Fruit fly (Drosophila melanogaster) whole organism, pupa: Measurements from ENCODE around the gene CG14664.

Source experiments
- CG10348 ChIP-seq: fragments of 200-800 bp; sonication (Bioruptor generic); IDR thresholded peaks from 2 replicates; pipeline ENCODE4 v1.3.6; 2022; ENCODE audit warnings: missing biosample characterization, missing genetic modification characterization
- CG12605 ChIP-seq: fragments of 200-800 bp; sonication (Bioruptor generic); IDR thresholded peaks from 2 replicates; pipeline ENCODE4 v1.3.6; 2022; ENCODE audit warnings: missing biosample characterization, missing genetic modification characterization
- CG13204 ChIP-seq: fragments of 200-800 bp; sonication (Bioruptor generic); optimal IDR thresholded peaks from 2 replicates; lab custom pipeline; 2018; ENCODE audit warnings: missing biosample characterization, mild to moderate bottlenecking, missing genetic modification characterization, moderate library complexity
- CG14655 ChIP-seq: fragments of 200-800 bp; sonication (Bioruptor generic); optimal IDR thresholded peaks from 3 replicates; lab custom pipeline; 2017; ENCODE audit warnings: mild to moderate bottlenecking, missing biosample characterization, missing genetic modification reagents, missing genetic modification characterization
- CG15710 ChIP-seq: fragments of 200-800 bp; sonication (Bioruptor generic); optimal IDR thresholded peaks from 2 replicates; lab custom pipeline; 2018; ENCODE audit warnings: missing biosample characterization, mild to moderate bottlenecking, missing genetic modification characterization, moderate library complexity
- CG17806 ChIP-seq: fragments of 200-800 bp; sonication (Bioruptor generic); optimal IDR thresholded peaks from 2 replicates; lab custom pipeline; 2018; ENCODE audit warnings: missing biosample characterization, mild to moderate bottlenecking, missing genetic modification characterization, moderate library complexity
- CG32121 ChIP-seq: fragments of 200-800 bp; sonication (Bioruptor generic); IDR thresholded peaks from 2 replicates; pipeline ENCODE4 v1.3.6; 2022; ENCODE audit warnings: missing biosample characterization, missing genetic modification characterization
- CG34367 ChIP-seq: fragments of 200-800 bp; sonication (Bioruptor generic); optimal IDR thresholded peaks from 2 replicates; lab custom pipeline; 2018; ENCODE audit warnings: missing biosample characterization, mild to moderate bottlenecking, missing genetic modification characterization
- CG4496 ChIP-seq: fragments of 200-800 bp; sonication (Bioruptor generic); IDR thresholded peaks from 3 replicates; pipeline ENCODE4 v1.3.6; 2022; ENCODE audit warnings: missing biosample characterization, missing genetic modification characterization
- CG8159 ChIP-seq: fragments of 200-800 bp; sonication (Bioruptor generic); optimal IDR thresholded peaks from 3 replicates; lab custom pipeline; 2018; ENCODE audit warnings: missing biosample characterization, mild to moderate bottlenecking, missing genetic modification characterization, moderate library complexity
- CG8301 ChIP-seq: fragments of 200-800 bp; sonication (Bioruptor generic); optimal IDR thresholded peaks from 2 replicates; lab custom pipeline; 2018; ENCODE audit warnings: missing biosample characterization, mild to moderate bottlenecking, missing genetic modification characterization
- CG9948 ChIP-seq: fragments of 200-800 bp; sonication (Bioruptor generic); optimal IDR thresholded peaks from 2 replicates; lab custom pipeline; 2018; ENCODE audit warnings: missing biosample characterization, mild to moderate bottlenecking, missing genetic modification characterization, moderate library complexity
- D1 ChIP-seq: fragments of 200-800 bp; sonication (Bioruptor generic); optimal IDR thresholded peaks from 2 replicates; lab custom pipeline; 2018; ENCODE audit warnings: missing biosample characterization, mild to moderate bottlenecking, missing genetic modification characterization, moderate library complexity
- EcR ChIP-seq: fragments of 200-800 bp; sonication (Bioruptor generic); optimal IDR thresholded peaks from 3 replicates; lab custom pipeline; 2019; ENCODE audit warnings: missing biosample characterization, missing genetic modification characterization, mild to moderate bottlenecking, moderate library complexity, missing genetic modification reagents
- Ets98B ChIP-seq: fragments of 200-800 bp; sonication (Bioruptor generic); IDR thresholded peaks from 2 replicates; pipeline ENCODE4 v1.3.6; 2022; ENCODE audit warnings: missing biosample characterization, missing genetic modification characterization
- Pif1A ChIP-seq: fragments of 200-800 bp; sonication (Bioruptor generic); optimal IDR thresholded peaks from 3 replicates; lab custom pipeline; 2016; ENCODE audit warnings: missing biosample characterization, missing genetic modification characterization
- Pif1B ChIP-seq: fragments of 200-800 bp; sonication (Bioruptor generic); optimal IDR thresholded peaks from 3 replicates; lab custom pipeline; 2016; ENCODE audit warnings: missing biosample characterization, missing genetic modification characterization
- Snoo ChIP-seq: fragments of 200-800 bp; sonication (Bioruptor generic); optimal IDR thresholded peaks from 3 replicates; lab custom pipeline; 2017; ENCODE audit warnings: missing biosample characterization, mild to moderate bottlenecking, missing genetic modification characterization, inconsistent platforms
- fd96Ca ChIP-seq: fragments of 200-800 bp; sonication (Bioruptor generic); IDR thresholded peaks from 3 replicates; pipeline ENCODE4 v1.3.6; 2022; ENCODE audit warnings: missing biosample characterization, missing genetic modification characterization
- gl ChIP-seq: fragments of 200-800 bp; sonication (Bioruptor generic); optimal IDR thresholded peaks from 2 replicates; lab custom pipeline; 2018; ENCODE audit warnings: missing biosample characterization, mild to moderate bottlenecking, missing genetic modification characterization
- rn ChIP-seq: fragments of 200-800 bp; sonication (Bioruptor generic); IDR thresholded peaks from 2 replicates; pipeline ENCODE4 v1.3.6; 2022; ENCODE audit warnings: missing biosample characterization, missing genetic modification characterization

The CG14664 gene

dm6 chr3R:5263311-5264250 lies 39.6 kb downstream of the CG14664 start:
- TF ChIP-seq CG13204 (peak; percentile 44), EcR (GFP tag; lab: Kevin White, UChicago) (peak; percentile 94), gl (tag; lab: Kevin White, UChicago) (no peak), fd96Ca (GFP tag; lab: Robert Waterston, UW) (0 out of 3 replicates have a peak, but pooled peaks have one; percentile 44), CG14655 (GFP tag; lab: Kevin White, UChicago) (peak; percentile 65), Pif1B (GFP tag; lab: Kevin White, UChicago) (peak; percentile 61), CG17806 (tag; lab: Kevin White, UChicago) (peak; percentile 62), D1 (tag; lab: Kevin White, UChicago) (peak; percentile 49), CG8159 (tag; lab: Kevin White, UChicago) (peak; percentile 81), Snoo (tag; lab: Kevin White, UChicago) (peak; percentile 36), CG32121 (GFP tag; lab: Robert Waterston, UW) (0 out of 2 replicates have a peak, but pooled peaks have one; percentile 57), CG10348 (GFP tag; lab: Robert Waterston, UW) (no peak), rn (GFP tag; lab: Robert Waterston, UW) (no peak), Ets98B (no peak), CG34367 (tag; lab: Kevin White, UChicago) (peak; percentile 37), Pif1A (GFP tag; lab: Kevin White, UChicago) (peak; percentile 56), CG9948 (tag; lab: Kevin White, UChicago) (peak; percentile 77), CG15710 (tag; lab: Kevin White, UChicago) (peak; percentile 77), CG8301 (tag; lab: Kevin White, UChicago) (peak; percentile 28), CG12605 (GFP tag; lab: Robert Waterston, UW) (no peak), CG4496 (GFP tag; lab: Robert Waterston, UW) (0 out of 3 replicates have a peak, but pooled peaks have one; percentile 12)

dm6 chr3R:5264251-5265098 lies 40.5 kb downstream of the CG14664 start:
- TF ChIP-seq CG32121 (GFP tag; lab: Robert Waterston, UW) (no peak), rn (GFP tag; lab: Robert Waterston, UW) (no peak), Ets98B (no peak; the same call in 1 of the 2 replicates), Pif1B (GFP tag; lab: Kevin White, UChicago) (peak; percentile 52), CG17806 (tag; lab: Kevin White, UChicago) (peak; percentile 33), CG10348 (GFP tag; lab: Robert Waterston, UW) (no peak), CG15710 (tag; lab: Kevin White, UChicago) (peak; percentile 53), CG13204 (no peak), CG12605 (GFP tag; lab: Robert Waterston, UW) (peak; percentile 26; the same call in 1 of the 2 replicates), CG4496 (GFP tag; lab: Robert Waterston, UW) (peak; percentile 44; the same call in 1 of the 3 replicates), Pif1A (GFP tag; lab: Kevin White, UChicago) (peak; percentile 29), D1 (tag; lab: Kevin White, UChicago) (no peak), CG14655 (GFP tag; lab: Kevin White, UChicago) (peak; percentile 64), gl (tag; lab: Kevin White, UChicago) (peak; percentile 38), Snoo (tag; lab: Kevin White, UChicago) (peak; percentile 54), CG8159 (tag; lab: Kevin White, UChicago) (peak; percentile 70), CG8301 (tag; lab: Kevin White, UChicago) (peak; percentile 53), fd96Ca (GFP tag; lab: Robert Waterston, UW) (no peak), CG34367 (tag; lab: Kevin White, UChicago) (peak; percentile 50), CG9948 (tag; lab: Kevin White, UChicago) (peak; percentile 44), EcR (GFP tag; lab: Kevin White, UChicago) (no peak)

- no peak for TF ChIP-seq CG4496 (GFP tag; lab: Robert Waterston, UW)
- no peak for TF ChIP-seq CG15710 (tag; lab: Kevin White, UChicago)
- TF ChIP-seq CG8159 (tag; lab: Kevin White, UChicago): no peak
Observed at dm6 chr3R:5266282-5266681, 42.3 kb downstream of the CG14664 start.

- TF ChIP-seq CG34367 (tag; lab: Kevin White, UChicago) (no peak), CG8159 (tag; lab: Kevin White, UChicago) (no peak), Snoo (tag; lab: Kevin White, UChicago) (no peak), fd96Ca (GFP tag; lab: Robert Waterston, UW) (no peak), Pif1B (GFP tag; lab: Kevin White, UChicago) (no peak), CG4496 (GFP tag; lab: Robert Waterston, UW) (no peak), CG15710 (tag; lab: Kevin White, UChicago) (no peak), CG14655 (GFP tag; lab: Kevin White, UChicago) (no peak), Pif1A (GFP tag; lab: Kevin White, UChicago) (no peak), CG12605 (GFP tag; lab: Robert Waterston, UW) (no peak), D1 (tag; lab: Kevin White, UChicago) (no peak), CG13204 (no peak), CG8301 (tag; lab: Kevin White, UChicago) (no peak), CG17806 (tag; lab: Kevin White, UChicago) (no peak), EcR (GFP tag; lab: Kevin White, UChicago) (no peak), gl (tag; lab: Kevin White, UChicago) (no peak), CG9948 (tag; lab: Kevin White, UChicago) (no peak), CG10348 (GFP tag; lab: Robert Waterston, UW) (no peak), rn (GFP tag; lab: Robert Waterston, UW) (no peak), CG32121 (GFP tag; lab: Robert Waterston, UW) (no peak)
Observed at dm6 chr3R:5268495-5268894, 44.6 kb downstream of the CG14664 start.
